Worm (Caenorhabditis elegans) whole organism, L2 larva: ENCODE results near the gene K08E7.4.

Experiments
- C34F6.9 ChIP-seq: fragments of 150-350 bp; optimal IDR thresholded peaks from 2 replicates; lab custom pipeline; 2014; ENCODE audit warnings: missing biosample characterization, missing genetic modification characterization
- F13H6.1 ChIP-seq: sonication (generic microtip); optimal IDR thresholded peaks from 2 replicates; lab custom pipeline; 2016; ENCODE audit warnings: missing genetic modification characterization, missing compliant biosample characterization
- ama-1 ChIP-seq: fragments of 150-350 bp; optimal IDR thresholded peaks from 2 replicates; lab custom pipeline; 2018; ENCODE audit warnings: inconsistent platforms
- blmp-1 ChIP-seq: sonication (generic microtip); optimal IDR thresholded peaks from 2 replicates; lab custom pipeline; 2017; ENCODE audit warnings: missing genetic modification characterization, mild to moderate bottlenecking, missing compliant biosample characterization, antibody characterized with exemption, moderate library complexity; ENCODE audit not compliant: insufficient read depth
- ceh-16 ChIP-seq: fragments of 150-350 bp; optimal IDR thresholded peaks from 2 replicates; lab custom pipeline; 2014; ENCODE audit warnings: missing biosample characterization, missing genetic modification characterization
- crh-2 ChIP-seq: sonication (generic microtip); optimal IDR thresholded peaks from 2 replicates; lab custom pipeline; 2017; ENCODE audit warnings: missing biosample characterization, missing genetic modification characterization
- egl-27 ChIP-seq: sonication (generic microtip); optimal IDR thresholded peaks from 3 replicates; lab custom pipeline; 2017; ENCODE audit warnings: missing biosample characterization, missing genetic modification reagents, missing genetic modification characterization
- elt-1 ChIP-seq: fragments of 150-350 bp; optimal IDR thresholded peaks from 2 replicates; lab custom pipeline; 2014; ENCODE audit warnings: missing biosample characterization, missing genetic modification characterization
- fos-1 ChIP-seq: fragments of 150-350 bp; optimal IDR thresholded peaks from 2 replicates; lab custom pipeline; 2014; ENCODE audit warnings: missing biosample characterization, missing genetic modification characterization
- gmeb-1 ChIP-seq: fragments of 150-350 bp; optimal IDR thresholded peaks from 2 replicates; lab custom pipeline; 2014; ENCODE audit warnings: missing biosample characterization, missing genetic modification characterization
- lin-13 ChIP-seq: fragments of 150-350 bp; optimal IDR thresholded peaks from 2 replicates; lab custom pipeline; 2014; ENCODE audit warnings: missing biosample characterization, missing genetic modification reagents, missing genetic modification characterization
- lin-39 ChIP-seq: fragments of 150-350 bp; optimal IDR thresholded peaks from 2 replicates; lab custom pipeline; 2014; ENCODE audit warnings: missing biosample characterization, missing genetic modification reagents, missing genetic modification characterization
- lsy-2 ChIP-seq, 2 experiments: fragments of 150-350 bp in 1 of 2; sonication (generic microtip) in 1 of 2; optimal IDR thresholded peaks; 2 replicates each; lab custom pipeline; 2014 to 2017; ENCODE audit warnings: missing biosample characterization in 2 of 2, missing genetic modification characterization in 2 of 2
- nhr-10 ChIP-seq: sonication (generic microtip); optimal IDR thresholded peaks from 2 replicates; lab custom pipeline; 2017; ENCODE audit warnings: missing biosample characterization, missing genetic modification characterization
- nhr-129 ChIP-seq: fragments of 150-350 bp; optimal IDR thresholded peaks from 2 replicates; lab custom pipeline; 2014; ENCODE audit warnings: missing biosample characterization, missing genetic modification characterization
- nhr-23 ChIP-seq: fragments of 150-350 bp; optimal IDR thresholded peaks from 2 replicates; lab custom pipeline; 2014; ENCODE audit warnings: missing biosample characterization, missing genetic modification reagents, missing genetic modification characterization
- nhr-237 ChIP-seq: fragments of 150-350 bp; optimal IDR thresholded peaks from 2 replicates; lab custom pipeline; 2014; ENCODE audit warnings: missing biosample characterization, missing genetic modification characterization
- nhr-25 ChIP-seq: fragments of 150-350 bp; sonication (generic microtip); optimal IDR thresholded peaks from 3 replicates; lab custom pipeline; 2014; ENCODE audit warnings: missing biosample characterization, missing genetic modification characterization
- nhr-6 ChIP-seq: fragments of 150-350 bp; optimal IDR thresholded peaks from 2 replicates; lab custom pipeline; 2014; ENCODE audit warnings: missing biosample characterization, missing genetic modification characterization
- skn-1 ChIP-seq: sonication (generic microtip); optimal IDR thresholded peaks from 2 replicates; lab custom pipeline; 2017; ENCODE audit warnings: missing biosample characterization, missing genetic modification characterization
- sma-3 ChIP-seq: sonication (generic microtip); optimal IDR thresholded peaks from 2 replicates; lab custom pipeline; 2016; ENCODE audit warnings: missing genetic modification reagents, missing genetic modification characterization, missing compliant biosample characterization
- sma-9 ChIP-seq, 2 experiments: fragments of 150-350 bp in 1 of 2; sonication (generic microtip) in 1 of 2; optimal IDR thresholded peaks; 2 replicates each; lab custom pipeline; 2014 to 2016; ENCODE audit warnings: missing genetic modification characterization in 2 of 2, mild to moderate bottlenecking in 1 of 2, missing biosample characterization in 1 of 2, missing compliant biosample characterization in 1 of 2, missing genetic modification reagents in 1 of 2, moderate library complexity in 1 of 2
- unc-39 ChIP-seq: fragments of 150-350 bp; optimal IDR thresholded peaks from 2 replicates; lab custom pipeline; 2014; ENCODE audit warnings: missing biosample characterization, missing genetic modification characterization
- unc-55 ChIP-seq: fragments of 150-350 bp; sonication (generic microtip); optimal IDR thresholded peaks from 3 replicates; lab custom pipeline; 2014; ENCODE audit warnings: missing biosample characterization, missing genetic modification reagents, missing genetic modification characterization
- unc-62 ChIP-seq: fragments of 150-350 bp; optimal IDR thresholded peaks from 2 replicates; lab custom pipeline; 2014; ENCODE audit warnings: missing biosample characterization, missing genetic modification reagents, missing genetic modification characterization
- zag-1 ChIP-seq: fragments of 150-350 bp; optimal IDR thresholded peaks from 2 replicates; lab custom pipeline; 2014; ENCODE audit warnings: missing biosample characterization, missing genetic modification characterization
- ztf-1 ChIP-seq: fragments of 200-800 bp; sonication (Bioruptor generic); conservative IDR thresholded peaks from 2 replicates; pipeline ENCODE4 v1.3.6; 2022; ENCODE audit warnings: missing genetic modification characterization, missing compliant biosample characterization
- ztf-11 ChIP-seq: sonication (generic microtip); optimal IDR thresholded peaks from 2 replicates; lab custom pipeline; 2017; ENCODE audit warnings: missing biosample characterization, missing genetic modification characterization
- ztf-4 ChIP-seq: fragments of 150-350 bp; optimal IDR thresholded peaks from 2 replicates; lab custom pipeline; 2014; ENCODE audit warnings: missing biosample characterization, missing genetic modification characterization

The K08E7.4 gene

ce11 chrIV:12527217-12527616 lies 43.7 kb downstream of the K08E7.4 start, which contains the start of gene F53B2.8:
Gene F53B2.8, minus strand, starts transcription at chrIV:12527396.
- TF ChIP-seq nhr-129 (peak; percentile 90), nhr-10 (tag; lab: Kevin White, UChicago) (peak; percentile 9), unc-39 (tag; lab: Kevin White, UChicago) (no peak), blmp-1 (tag; lab: Kevin White, UChicago) (no peak), nhr-25 (tag; lab: Kevin White, UChicago) (no peak), ztf-11 (tag; lab: Kevin White, UChicago) (no peak), nhr-23 (tag; lab: Kevin White, UChicago) (no peak), elt-1 (tag; lab: Kevin White, UChicago) (no peak), lsy-2 (tag; optimal IDR thresholded peaks at IDR 0.05; lab: Kevin White, UChicago) (peak in 1 of 2 experiments; percentile 34), sma-3 (no peak), fos-1 (tag; lab: Kevin White, UChicago) (peak; percentile 97), skn-1 (tag; lab: Kevin White, UChicago) (peak; percentile 19), nhr-237 (tag; lab: Kevin White, UChicago) (no peak), lin-13 (GFP tag; lab: Kevin White, UChicago) (no peak), nhr-6 (tag; lab: Kevin White, UChicago) (no peak), ama-1 (lab: Kevin White, UChicago) (peak; percentile 11), C34F6.9 (tag; lab: Kevin White, UChicago) (peak; percentile 22), ztf-4 (tag; lab: Kevin White, UChicago) (no peak), F13H6.1 (tag; lab: Kevin White, UChicago) (peak; percentile 0), sma-9 (GFP tag; optimal IDR thresholded peaks at IDR 0.05; lab: Kevin White, UChicago) (peak; percentile 57), sma-9 (tag; optimal IDR thresholded peaks at IDR 0.05; lab: Kevin White, UChicago) (no peak), ceh-16 (tag; lab: Kevin White, UChicago) (no peak), unc-62 (GFP tag; lab: Kevin White, UChicago) (no peak), crh-2 (tag; lab: Kevin White, UChicago) (peak; percentile 75), gmeb-1 (tag; lab: Kevin White, UChicago) (peak; percentile 71)
- TF ChIP-seq, all 48 proteins: peak for 11

ce11 chrIV:12525409-12525808 lies 45.5 kb downstream of the K08E7.4 start, which contains the start of gene eak-4:
Gene eak-4, minus strand, starts transcription at chrIV:12525509.
- TF ChIP-seq fos-1 (tag; lab: Kevin White, UChicago) (no peak), ceh-16 (tag; lab: Kevin White, UChicago) (no peak), lsy-2 (tag; optimal IDR thresholded peaks at IDR 0.05; lab: Kevin White, UChicago) (no peak), nhr-237 (tag; lab: Kevin White, UChicago) (no peak), nhr-6 (tag; lab: Kevin White, UChicago) (no peak)
- TF ChIP-seq, all 48 proteins: peak for 0

- TF ChIP-seq ztf-1 (GFP tag; lab: Robert Waterston, UW) (no peak), lin-39 (tag; lab: Kevin White, UChicago) (no peak), ztf-11 (tag; lab: Kevin White, UChicago) (no peak), unc-39 (tag; lab: Kevin White, UChicago) (no peak), skn-1 (tag; lab: Kevin White, UChicago) (no peak), egl-27 (no peak), nhr-6 (tag; lab: Kevin White, UChicago) (no peak), nhr-25 (tag; lab: Kevin White, UChicago) (no peak), unc-55 (GFP tag; lab: Kevin White, UChicago) (no peak), zag-1 (tag; lab: Kevin White, UChicago) (no peak), sma-9 (GFP tag; optimal IDR thresholded peaks at IDR 0.05; lab: Kevin White, UChicago) (no peak), sma-9 (tag; optimal IDR thresholded peaks at IDR 0.05; lab: Kevin White, UChicago) (no peak), lsy-2 (tag; optimal IDR thresholded peaks at IDR 0.05; lab: Kevin White, UChicago) (no peak), C34F6.9 (tag; lab: Kevin White, UChicago) (no peak)
Measured at ce11 chrIV:12522521-12522920, 48.4 kb downstream of the K08E7.4 start, which contains the start of gene sru-13. Gene sru-13, minus strand, starts transcription at chrIV:12522621.
